Fruit fly (Drosophila melanogaster) whole organism, embryonic: ENCODE results near the gene nonA.
A peak's percentile ranks its signal among the peaks of the same experiment; 100 is the strongest.

ENCODE experiments used
- Awh ChIP-seq: fragments of 200-800 bp; sonication (Bioruptor generic); IDR thresholded peaks from 2 replicates; pipeline ENCODE4, ENCODE4 v1.3.6; 2022; ENCODE audit warnings: missing biosample characterization, missing genetic modification characterization
- BEAF-32 ChIP-seq: fragments of 200-800 bp; sonication (Bioruptor generic); optimal IDR thresholded peaks from 3 replicates; lab custom pipeline; 2017; ENCODE audit warnings: missing biosample characterization, missing genetic modification characterization, mild to moderate bottlenecking, moderate library complexity, missing genetic modification reagents
- CG10654 ChIP-seq: fragments of 200-800 bp; sonication (Bioruptor generic); optimal IDR thresholded peaks from 2 replicates; lab custom pipeline; 2016; ENCODE audit warnings: missing biosample characterization, missing genetic modification characterization
- CG11723 ChIP-seq: fragments of 200-800 bp; sonication (Bioruptor generic); optimal IDR thresholded peaks from 2 replicates; lab custom pipeline; 2017; ENCODE audit warnings: missing biosample characterization, mild to moderate bottlenecking, missing genetic modification characterization
- CG13624 ChIP-seq: fragments of 200-800 bp; sonication (Bioruptor generic); optimal IDR thresholded peaks from 2 replicates; lab custom pipeline; 2016; ENCODE audit warnings: missing biosample characterization, missing genetic modification characterization
- CG14965 ChIP-seq: fragments of 200-800 bp; sonication (Bioruptor generic); optimal IDR thresholded peaks from 2 replicates; lab custom pipeline; 2016; ENCODE audit warnings: missing biosample characterization, missing genetic modification characterization, borderline replicate concordance
- CG1529 ChIP-seq: fragments of 200-800 bp; sonication (Bioruptor generic); optimal IDR thresholded peaks from 3 replicates; lab custom pipeline; 2018; ENCODE audit warnings: missing biosample characterization, missing genetic modification characterization
- CG17385 ChIP-seq: fragments of 200-800 bp; sonication (Bioruptor generic); optimal IDR thresholded peaks from 3 replicates; lab custom pipeline; 2018; ENCODE audit warnings: missing biosample characterization, mild to moderate bottlenecking, missing genetic modification characterization
- CG30020 ChIP-seq: fragments of 200-800 bp; optimal IDR thresholded peaks from 2 replicates; lab custom pipeline; 2019; ENCODE audit warnings: missing biosample characterization, mild to moderate bottlenecking, missing genetic modification characterization, moderate library complexity
- CG42726 ChIP-seq: fragments of 200-800 bp; sonication (Bioruptor generic); IDR thresholded peaks from 2 replicates; pipeline ENCODE4 v1.3.6; 2022; ENCODE audit warnings: missing biosample characterization, missing genetic modification characterization; ENCODE audit not compliant: partially characterized antibody
- CG43689 ChIP-seq: fragments of 200-800 bp; sonication (Bioruptor generic); IDR thresholded peaks from 2 replicates; pipeline ENCODE4 v1.3.6; 2022; ENCODE audit warnings: missing biosample characterization, missing genetic modification characterization
- CG5180 ChIP-seq: fragments of 200-800 bp; sonication (Bioruptor generic); optimal IDR thresholded peaks from 3 replicates; lab custom pipeline; 2017; ENCODE audit warnings: missing biosample characterization, missing genetic modification characterization, mild to moderate bottlenecking, moderate library complexity, missing genetic modification reagents
- CG6683 ChIP-seq: fragments of 200-800 bp; sonication (Bioruptor generic); optimal IDR thresholded peaks from 2 replicates; lab custom pipeline; 2017; ENCODE audit warnings: missing biosample characterization, mild to moderate bottlenecking, missing genetic modification characterization, missing genetic modification reagents
- CG7987 ChIP-seq: fragments of 200-800 bp; sonication (Bioruptor generic); optimal IDR thresholded peaks from 2 replicates; lab custom pipeline; 2018; ENCODE audit warnings: missing biosample characterization, mild to moderate bottlenecking, missing genetic modification characterization, moderate library complexity
- CG9609 ChIP-seq: fragments of 200-800 bp; sonication (Bioruptor generic); optimal IDR thresholded peaks from 3 replicates; lab custom pipeline; 2016; ENCODE audit warnings: missing biosample characterization, missing genetic modification characterization
- CG9797 ChIP-seq: fragments of 200-800 bp; sonication (Bioruptor generic); optimal IDR thresholded peaks from 3 replicates; lab custom pipeline; 2018; ENCODE audit warnings: missing biosample characterization, mild to moderate bottlenecking, missing genetic modification characterization
- Dip2 ChIP-seq: fragments of 200-800 bp; sonication (Bioruptor generic); IDR thresholded peaks from 2 replicates; pipeline ENCODE4 v1.3.6; 2022; ENCODE audit warnings: missing biosample characterization, missing genetic modification characterization
- Dp ChIP-seq: fragments of 200-800 bp; sonication (Bioruptor generic); optimal IDR thresholded peaks from 2 replicates; lab custom pipeline; 2018; ENCODE audit warnings: missing biosample characterization, mild to moderate bottlenecking, missing genetic modification characterization, moderate library complexity
- Dref ChIP-seq: fragments of 200-800 bp; sonication (Bioruptor generic); IDR thresholded peaks from 2 replicates; pipeline ENCODE4 v1.3.6; 2022; ENCODE audit warnings: missing biosample characterization, missing genetic modification characterization
- Ets97D ChIP-seq: fragments of 200-800 bp; sonication (Bioruptor generic); optimal IDR thresholded peaks from 3 replicates; lab custom pipeline; 2016; ENCODE audit warnings: missing biosample characterization, missing genetic modification characterization
- Med ChIP-seq: fragments of 200-800 bp; sonication (Bioruptor generic); peaks from one replicate; lab custom pipeline; 2016; ENCODE audit warnings: missing biosample characterization, missing genetic modification characterization, mild to moderate bottlenecking, inconsistent platforms, moderate library complexity
- NC2β ChIP-seq: fragments of 200-800 bp; sonication (Bioruptor generic); optimal IDR thresholded peaks from 2 replicates; lab custom pipeline; 2016; ENCODE audit warnings: missing biosample characterization, missing genetic modification characterization
- NFAT ChIP-seq: fragments of 200-800 bp; sonication (Bioruptor generic); IDR thresholded peaks from 2 replicates; pipeline ENCODE4 v1.3.6; 2022; ENCODE audit warnings: missing biosample characterization, missing genetic modification characterization
- Nf-YC ChIP-seq: fragments of 200-800 bp; optimal IDR thresholded peaks from 3 replicates; lab custom pipeline; 2019; ENCODE audit warnings: missing biosample characterization, mild to moderate bottlenecking, missing genetic modification characterization, moderate library complexity
- Oaz ChIP-seq: fragments of 200-800 bp; sonication (Bioruptor generic); IDR thresholded peaks from 2 replicates; pipeline ENCODE4 v1.3.6; 2022; ENCODE audit warnings: missing biosample characterization, missing genetic modification characterization
- aop ChIP-seq: fragments of 200-800 bp; sonication (Bioruptor generic); IDR thresholded peaks from 2 replicates; pipeline ENCODE4 v1.3.6; 2022; ENCODE audit warnings: missing biosample characterization, missing genetic modification characterization
- ash1 ChIP-seq: fragments of 200-800 bp; sonication (Bioruptor generic); optimal IDR thresholded peaks from 2 replicates; lab custom pipeline; 2018; ENCODE audit warnings: missing biosample characterization, mild to moderate bottlenecking, missing genetic modification characterization
- bbx ChIP-seq: fragments of 200-800 bp; sonication (Bioruptor generic); IDR thresholded peaks from 2 replicates; pipeline ENCODE4 v1.3.6; 2022; ENCODE audit warnings: missing biosample characterization, missing genetic modification characterization; ENCODE audit not compliant: partially characterized antibody
- cg ChIP-seq: fragments of 200-800 bp; sonication (Bioruptor generic); optimal IDR thresholded peaks from 3 replicates; lab custom pipeline; 2019; ENCODE audit warnings: missing biosample characterization, mild to moderate bottlenecking, missing genetic modification characterization, moderate library complexity
- croc ChIP-seq: fragments of 200-800 bp; sonication (Bioruptor generic); conservative IDR thresholded peaks from 3 replicates; pipeline ENCODE4 v1.3.6; 2022; ENCODE audit warnings: missing biosample characterization, missing genetic modification characterization
- dan ChIP-seq: fragments of 200-800 bp; sonication (Bioruptor generic); IDR thresholded peaks from 2 replicates; pipeline ENCODE4 v1.3.6; 2022; ENCODE audit warnings: missing biosample characterization, missing genetic modification characterization
- dmrt11E ChIP-seq: fragments of 200-800 bp; sonication (Bioruptor generic); optimal IDR thresholded peaks from 3 replicates; lab custom pipeline; 2018; ENCODE audit warnings: missing biosample characterization, mild to moderate bottlenecking, missing genetic modification characterization, moderate library complexity
- ewg ChIP-seq: fragments of 200-800 bp; sonication (Bioruptor generic); optimal IDR thresholded peaks from 3 replicates; lab custom pipeline; 2017; ENCODE audit warnings: mild to moderate bottlenecking, missing biosample characterization, missing genetic modification reagents, missing genetic modification characterization
- ftz-f1 ChIP-seq: fragments of 200-800 bp; sonication (Bioruptor generic); optimal IDR thresholded peaks from 2 replicates; lab custom pipeline; 2016; ENCODE audit warnings: missing biosample characterization, missing genetic modification characterization
- gsb-n ChIP-seq: fragments of 200-800 bp; sonication (Bioruptor generic); optimal IDR thresholded peaks from 3 replicates; lab custom pipeline; 2018; ENCODE audit warnings: missing biosample characterization, mild to moderate bottlenecking, missing genetic modification characterization
- hth ChIP-seq: fragments of >200 bp; optimal IDR thresholded peaks from 2 replicates; lab custom pipeline; 2017; ENCODE audit warnings: inconsistent platforms
- inv ChIP-seq: fragments of 200-800 bp; sonication (Bioruptor generic); IDR thresholded peaks from 2 replicates; pipeline ENCODE4 v1.3.6; 2022; ENCODE audit warnings: missing biosample characterization, missing genetic modification characterization; ENCODE audit not compliant: partially characterized antibody
- ken ChIP-seq: fragments of 200-800 bp; sonication (Bioruptor generic); IDR thresholded peaks from 3 replicates; pipeline ENCODE4 v1.3.6; 2022; ENCODE audit warnings: missing biosample characterization, missing genetic modification characterization
- nau ChIP-seq: fragments of 200-800 bp; sonication (Bioruptor generic); optimal IDR thresholded peaks from 3 replicates; lab custom pipeline; 2017; ENCODE audit warnings: missing biosample characterization, mild to moderate bottlenecking, missing genetic modification characterization, missing genetic modification reagents
- nerfin-2 ChIP-seq: fragments of 200-800 bp; sonication (Bioruptor generic); IDR thresholded peaks from 2 replicates; pipeline ENCODE4 v1.3.6; 2022; ENCODE audit warnings: missing biosample characterization, missing genetic modification characterization; ENCODE audit not compliant: partially characterized antibody
- nom ChIP-seq: fragments of 200-800 bp; sonication (Bioruptor generic); optimal IDR thresholded peaks from 2 replicates; lab custom pipeline; 2017; ENCODE audit warnings: missing biosample characterization, missing genetic modification characterization, mild to moderate bottlenecking, moderate library complexity, missing genetic modification reagents
- otp ChIP-seq: fragments of 200-800 bp; sonication (Bioruptor generic); IDR thresholded peaks from 3 replicates; pipeline ENCODE4, ENCODE4 v1.3.6; 2022; ENCODE audit warnings: missing biosample characterization, missing genetic modification characterization
- peb ChIP-seq: fragments of 200-800 bp; sonication (Bioruptor generic); IDR thresholded peaks from 2 replicates; pipeline ENCODE4 v1.3.6; 2022; ENCODE audit warnings: missing biosample characterization, missing genetic modification characterization
- pfk ChIP-seq: fragments of 200-800 bp; sonication (Bioruptor generic); optimal IDR thresholded peaks from 2 replicates; lab custom pipeline; 2018; ENCODE audit warnings: missing biosample characterization, mild to moderate bottlenecking, missing genetic modification characterization, moderate library complexity
- ro ChIP-seq: fragments of 200-800 bp; sonication (Bioruptor generic); IDR thresholded peaks from 2 replicates; pipeline ENCODE4 v1.3.6; 2022; ENCODE audit warnings: missing biosample characterization, missing genetic modification characterization
- schlank ChIP-seq: fragments of 200-800 bp; sonication (Bioruptor generic); optimal IDR thresholded peaks from 2 replicates; lab custom pipeline; 2018; ENCODE audit warnings: missing biosample characterization, mild to moderate bottlenecking, missing genetic modification characterization
- seq ChIP-seq: fragments of 200-800 bp; sonication (Bioruptor generic); IDR thresholded peaks from 2 replicates; pipeline ENCODE4 v1.3.6; 2022; ENCODE audit warnings: missing biosample characterization, missing genetic modification characterization
- so ChIP-seq: fragments of 200-800 bp; sonication (Bioruptor generic); IDR thresholded peaks from 3 replicates; pipeline ENCODE4 v1.3.6; 2022; ENCODE audit warnings: missing biosample characterization, missing genetic modification characterization
- tio ChIP-seq: fragments of 200-800 bp; sonication (Bioruptor generic); optimal IDR thresholded peaks from 2 replicates; lab custom pipeline; 2017; ENCODE audit warnings: missing biosample characterization, missing genetic modification characterization, inconsistent platforms
- ttk ChIP-seq: fragments of 200-800 bp; sonication (Bioruptor generic); IDR thresholded peaks from 2 replicates; pipeline ENCODE4 v2.1.2; 2022; ENCODE audit warnings: missing biosample characterization, missing genetic modification characterization
- tx ChIP-seq: fragments of 200-800 bp; sonication (Bioruptor generic); optimal IDR thresholded peaks from 2 replicates; lab custom pipeline; 2016; ENCODE audit warnings: missing biosample characterization, missing genetic modification characterization
- zen ChIP-seq: fragments of 200-800 bp; sonication (Bioruptor generic); optimal IDR thresholded peaks from 3 replicates; lab custom pipeline; 2018; ENCODE audit warnings: missing biosample characterization, mild to moderate bottlenecking, missing genetic modification characterization, moderate library complexity

Gene nonA

dm6 chrX:16361306-16361705, at the start of gene nonA (continued):
- TF ChIP-seq Ets97D (GFP tag; lab: Kevin White, UChicago) (no peak), peb (GFP tag; lab: Robert Waterston, UW) (no peak), dmrt11E (no peak), hth (lab: Kevin White, UChicago) (no peak), ro (GFP tag; lab: Robert Waterston, UW) (no peak), Oaz (GFP tag; lab: Robert Waterston, UW) (no peak), otp (GFP tag; lab: Robert Waterston, UW) (no peak), dan (GFP tag; lab: Robert Waterston, UW) (no peak), CG14965 (GFP tag; lab: Kevin White, UChicago) (no peak), tio (no peak), gsb-n (tag; lab: Kevin White, UChicago) (no peak), ken (GFP tag; lab: Robert Waterston, UW) (no peak), nerfin-2 (GFP tag; lab: Robert Waterston, UW) (no peak), ftz-f1 (GFP tag; lab: Kevin White, UChicago) (no peak), CG10654 (GFP tag; lab: Kevin White, UChicago) (no peak), Dref (GFP tag; lab: Robert Waterston, UW) (no peak; the same call in 1 of the 2 replicates), CG6683 (no peak), ash1 (GFP tag; lab: Kevin White, UChicago) (no peak), so (GFP tag; lab: Robert Waterston, UW) (no peak), Dp (no peak), BEAF-32 (GFP tag; lab: Kevin White, UChicago) (peak; percentile 54), inv (no peak), CG9609 (GFP tag; lab: Kevin White, UChicago) (no peak), Dip2 (GFP tag; lab: Robert Waterston, UW) (no peak), CG42726 (no peak), NC2β (GFP tag; lab: Kevin White, UChicago) (no peak), CG5180 (GFP tag; lab: Kevin White, UChicago) (no peak), nau (GFP tag; lab: Kevin White, UChicago) (no peak), zen (tag; lab: Kevin White, UChicago) (no peak), cg (GFP tag; lab: Kevin White, UChicago) (no peak), NFAT (GFP tag; lab: Robert Waterston, UW) (no peak), CG17385 (GFP tag; lab: Kevin White, UChicago) (no peak), CG13624 (GFP tag; lab: Kevin White, UChicago) (no peak), Med (GFP tag; lab: Kevin White, UChicago) (no peak), Awh (GFP tag; lab: Robert Waterston, UW) (no peak), CG1529 (no peak), CG9797 (GFP tag; lab: Kevin White, UChicago) (no peak), CG30020 (tag; lab: Kevin White, UChicago) (peak; percentile 99), nom (GFP tag; lab: Kevin White, UChicago) (peak; percentile 46), CG43689 (no peak), ewg (no peak), Nf-YC (tag; lab: Kevin White, UChicago) (no peak), pfk (GFP tag; lab: Kevin White, UChicago) (peak; percentile 96), bbx (GFP tag; lab: Robert Waterston, UW) (no peak), ttk (GFP tag; lab: Robert Waterston, UW) (no peak), aop (no peak), seq (no peak), CG11723 (GFP tag; lab: Kevin White, UChicago) (peak; percentile 14), croc (GFP tag; lab: Robert Waterston, UW) (no peak), tx (GFP tag; lab: Kevin White, UChicago) (no peak), schlank (tag; lab: Kevin White, UChicago) (no peak), CG7987 (GFP tag; lab: Kevin White, UChicago) (no peak)
